Fruit fly (Drosophila melanogaster) whole organism, embryonic: Measurements from ENCODE around the gene CG43229.

Source experiments
- ATbp ChIP-seq: fragments of 200-800 bp; sonication (Bioruptor generic); optimal IDR thresholded peaks from 2 replicates; lab custom pipeline; 2017; ENCODE audit warnings: missing biosample characterization, mild to moderate bottlenecking, missing genetic modification characterization, missing genetic modification reagents
- Bgb ChIP-seq: fragments of 200-800 bp; sonication (Bioruptor generic); IDR thresholded peaks from 2 replicates; pipeline ENCODE4 v1.3.6; 2022; ENCODE audit warnings: missing biosample characterization, missing genetic modification characterization; ENCODE audit not compliant: partially characterized antibody
- CG13624 ChIP-seq: fragments of 200-800 bp; sonication (Bioruptor generic); optimal IDR thresholded peaks from 2 replicates; lab custom pipeline; 2016; ENCODE audit warnings: missing biosample characterization, missing genetic modification characterization
- CG15514 ChIP-seq: fragments of 200-800 bp; sonication (Bioruptor generic); optimal IDR thresholded peaks from 3 replicates; lab custom pipeline; 2017; ENCODE audit warnings: missing biosample characterization, missing genetic modification characterization, mild to moderate bottlenecking, moderate library complexity, missing genetic modification reagents
- CG16813 ChIP-seq: fragments of 200-800 bp; sonication (Bioruptor generic); IDR thresholded peaks from 3 replicates; pipeline ENCODE4 v1.3.6; 2022; ENCODE audit warnings: missing biosample characterization, missing genetic modification characterization; ENCODE audit not compliant: partially characterized antibody
- CG17829 ChIP-seq: fragments of 200-800 bp; optimal IDR thresholded peaks from 2 replicates; lab custom pipeline; 2019; ENCODE audit warnings: missing biosample characterization, mild to moderate bottlenecking, missing genetic modification characterization, moderate library complexity
- CG2116 ChIP-seq: fragments of 200-800 bp; sonication (Bioruptor generic); optimal IDR thresholded peaks from 3 replicates; lab custom pipeline; 2018; ENCODE audit warnings: missing biosample characterization, mild to moderate bottlenecking, missing genetic modification characterization
- CG2678 ChIP-seq: fragments of 200-800 bp; sonication (Bioruptor generic); optimal IDR thresholded peaks from 3 replicates; lab custom pipeline; 2019; ENCODE audit warnings: missing biosample characterization, mild to moderate bottlenecking, missing genetic modification characterization, moderate library complexity
- CG33213 ChIP-seq: fragments of 200-800 bp; sonication (Bioruptor generic); optimal IDR thresholded peaks from 3 replicates; lab custom pipeline; 2016; ENCODE audit warnings: missing biosample characterization, missing genetic modification characterization
- CG4617 ChIP-seq: fragments of 200-800 bp; sonication (Bioruptor generic); optimal IDR thresholded peaks from 3 replicates; lab custom pipeline; 2016; ENCODE audit warnings: missing biosample characterization, missing genetic modification characterization, borderline replicate concordance
- CG6791 ChIP-seq: fragments of 200-800 bp; sonication (Bioruptor generic); IDR thresholded peaks from 3 replicates; pipeline ENCODE4 v1.3.6; 2022; ENCODE audit warnings: missing biosample characterization, missing genetic modification characterization; ENCODE audit not compliant: partially characterized antibody
- CG7372 ChIP-seq: fragments of 200-800 bp; sonication (Bioruptor generic); IDR thresholded peaks from 2 replicates; pipeline ENCODE4 v1.3.6; 2022; ENCODE audit warnings: missing biosample characterization, missing genetic modification characterization
- CG7928 ChIP-seq: fragments of 200-800 bp; sonication (Bioruptor generic); optimal IDR thresholded peaks from 2 replicates; lab custom pipeline; 2017; ENCODE audit warnings: missing biosample characterization, mild to moderate bottlenecking, missing genetic modification characterization
- CG8478 ChIP-seq: fragments of >200 bp; optimal IDR thresholded peaks from 2 replicates; lab custom pipeline; 2018
- CG9797 ChIP-seq: fragments of 200-800 bp; sonication (Bioruptor generic); optimal IDR thresholded peaks from 3 replicates; lab custom pipeline; 2018; ENCODE audit warnings: missing biosample characterization, mild to moderate bottlenecking, missing genetic modification characterization
- Deaf1 ChIP-seq: fragments of 200-800 bp; optimal IDR thresholded peaks from 3 replicates; lab custom pipeline; 2019; ENCODE audit warnings: missing biosample characterization, mild to moderate bottlenecking, missing genetic modification characterization, moderate library complexity
- Doc3 ChIP-seq: fragments of 200-800 bp; sonication (Bioruptor generic); IDR thresholded peaks from 3 replicates; pipeline ENCODE4 v1.3.6; 2022; ENCODE audit warnings: missing biosample characterization, missing genetic modification characterization; ENCODE audit not compliant: partially characterized antibody
- Dref ChIP-seq: fragments of 200-800 bp; sonication (Bioruptor generic); IDR thresholded peaks from 2 replicates; pipeline ENCODE4 v1.3.6; 2022; ENCODE audit warnings: missing biosample characterization, missing genetic modification characterization
- E2f2 ChIP-seq: fragments of 200-800 bp; sonication (Bioruptor generic); IDR thresholded peaks from 2 replicates; pipeline ENCODE4 v1.3.6; 2022; ENCODE audit warnings: missing biosample characterization, missing genetic modification characterization
- Eip74EF ChIP-seq, 2 experiments: fragments of 200-800 bp in 1 of 2; fragments of >200 bp in 1 of 2; sonication (Bioruptor generic) in 1 of 2; optimal IDR thresholded peaks; 2 replicates each; lab custom pipeline; 2017 to 2019; ENCODE audit warnings: missing biosample characterization in 2 of 2, missing genetic modification characterization in 2 of 2, mild to moderate bottlenecking in 1 of 2, moderate library complexity in 1 of 2
- Fer1 ChIP-seq: fragments of 200-800 bp; sonication (Bioruptor generic); optimal IDR thresholded peaks from 2 replicates; lab custom pipeline; 2017; ENCODE audit warnings: missing biosample characterization, mild to moderate bottlenecking, missing genetic modification characterization
- Gug ChIP-seq: fragments of 200-800 bp; sonication (Bioruptor generic); IDR thresholded peaks from 4 replicates; pipeline ENCODE4 v1.3.6; 2022; ENCODE audit warnings: missing biosample characterization, missing genetic modification characterization
- HLH4C ChIP-seq: fragments of 200-800 bp; sonication (Bioruptor generic); IDR thresholded peaks from 3 replicates; pipeline ENCODE4 v1.3.6; 2022; ENCODE audit warnings: missing biosample characterization, missing genetic modification characterization; ENCODE audit not compliant: partially characterized antibody
- Hmr ChIP-seq: fragments of 200-800 bp; sonication (Bioruptor generic); optimal IDR thresholded peaks from 3 replicates; lab custom pipeline; 2017; ENCODE audit warnings: mild to moderate bottlenecking, missing biosample characterization, missing genetic modification reagents, missing genetic modification characterization
- Nf-YC ChIP-seq: fragments of 200-800 bp; optimal IDR thresholded peaks from 3 replicates; lab custom pipeline; 2019; ENCODE audit warnings: missing biosample characterization, mild to moderate bottlenecking, missing genetic modification characterization, moderate library complexity
- Opbp ChIP-seq: fragments of 200-800 bp; sonication (Bioruptor generic); IDR thresholded peaks from 3 replicates; pipeline ENCODE4 v1.3.6; 2022; ENCODE audit warnings: missing biosample characterization, missing genetic modification characterization; ENCODE audit not compliant: partially characterized antibody
- Sin3A ChIP-seq: fragments of >200 bp; optimal IDR thresholded peaks from 2 replicates; lab custom pipeline; 2018
- Sry-δ ChIP-seq: fragments of 200-800 bp; sonication (Bioruptor generic); optimal IDR thresholded peaks from 2 replicates; lab custom pipeline; 2016; ENCODE audit warnings: missing biosample characterization, missing genetic modification characterization
- Trl ChIP-seq, 3 experiments: fragments of >200 bp in 2 of 3; fragments of 200-800 bp in 1 of 3; sonication (Bioruptor generic) in 1 of 3; optimal IDR thresholded peaks; 2 replicates in 1 of 3; 3 replicates in 2 of 3; lab custom pipeline; 2016 to 2017; ENCODE audit warnings: missing biosample characterization in 1 of 3, missing genetic modification characterization in 1 of 3
- Usf ChIP-seq: fragments of 200-800 bp; sonication (Bioruptor generic); optimal IDR thresholded peaks from 2 replicates; lab custom pipeline; 2017; ENCODE audit warnings: missing genotype, missing biosample characterization, missing genetic modification characterization
- aop ChIP-seq: fragments of 200-800 bp; sonication (Bioruptor generic); IDR thresholded peaks from 2 replicates; pipeline ENCODE4 v1.3.6; 2022; ENCODE audit warnings: missing biosample characterization, missing genetic modification characterization
- cas ChIP-seq: fragments of 200-800 bp; sonication (Bioruptor generic); IDR thresholded peaks from 2 replicates; pipeline ENCODE4 v1.3.6; 2022; ENCODE audit warnings: missing biosample characterization, missing genetic modification characterization
- dysf ChIP-seq: fragments of 200-800 bp; sonication (Bioruptor generic); IDR thresholded peaks from 3 replicates; pipeline ENCODE4 v1.3.6; 2022; ENCODE audit warnings: missing biosample characterization, missing genetic modification characterization
- hb ChIP-seq: fragments of 200-800 bp; sonication (Bioruptor generic); IDR thresholded peaks from 3 replicates; pipeline ENCODE4 v1.3.6; 2022; ENCODE audit warnings: missing biosample characterization, missing genetic modification characterization; ENCODE audit not compliant: partially characterized antibody
- jumu ChIP-seq: fragments of 200-800 bp; sonication (Bioruptor generic); optimal IDR thresholded peaks from 3 replicates; lab custom pipeline; 2016; ENCODE audit warnings: missing biosample characterization, missing genetic modification characterization
- knrl ChIP-seq: fragments of 200-800 bp; sonication (Bioruptor generic); IDR thresholded peaks from 3 replicates; pipeline ENCODE4 v1.3.6; 2022; ENCODE audit warnings: missing biosample characterization, missing genetic modification characterization; ENCODE audit not compliant: partially characterized antibody
- lola ChIP-seq, 3 experiments: fragments of >200 bp in 2 of 3; fragments of 200-800 bp in 1 of 3; sonication (Bioruptor generic) in 1 of 3; optimal IDR thresholded peaks; 2 replicates each; lab custom pipeline; 2017 to 2019; ENCODE audit warnings: missing biosample characterization in 3 of 3, missing genetic modification characterization in 3 of 3, mild to moderate bottlenecking in 1 of 3, moderate library complexity in 1 of 3
- row ChIP-seq: fragments of 200-800 bp; sonication (Bioruptor generic); IDR thresholded peaks from 3 replicates; pipeline ENCODE4 v1.3.6; 2022; ENCODE audit warnings: missing biosample characterization, missing genetic modification characterization
- salm ChIP-seq: fragments of 200-800 bp; sonication (Bioruptor generic); optimal IDR thresholded peaks from 2 replicates; lab custom pipeline; 2018; ENCODE audit warnings: missing biosample characterization, mild to moderate bottlenecking, missing genetic modification characterization
- sens ChIP-seq: fragments of 200-800 bp; sonication (Bioruptor generic); peaks from one replicate; lab custom pipeline; 2016; ENCODE audit warnings: missing biosample characterization, missing genetic modification characterization
- sqz ChIP-seq: fragments of 200-800 bp; sonication (Bioruptor generic); optimal IDR thresholded peaks from 3 replicates; lab custom pipeline; 2018; ENCODE audit warnings: missing biosample characterization, mild to moderate bottlenecking, missing genetic modification characterization
- stwl ChIP-seq: fragments of 200-800 bp; sonication (Bioruptor generic); optimal IDR thresholded peaks from 3 replicates; lab custom pipeline; 2018; ENCODE audit warnings: missing biosample characterization, mild to moderate bottlenecking, missing genetic modification characterization, moderate library complexity
- trh ChIP-seq: fragments of 200-800 bp; sonication (Bioruptor generic); optimal IDR thresholded peaks from 2 replicates; lab custom pipeline; 2016; ENCODE audit warnings: missing biosample characterization, missing genetic modification characterization
- twi ChIP-seq: fragments of 200-800 bp; optimal IDR thresholded peaks from 2 replicates; lab custom pipeline; 2019; ENCODE audit warnings: missing biosample characterization, mild to moderate bottlenecking, missing genetic modification characterization, moderate library complexity
- vnd ChIP-seq: fragments of 200-800 bp; sonication (Bioruptor generic); IDR thresholded peaks from 3 replicates; pipeline ENCODE4 v1.3.6; 2022; ENCODE audit warnings: missing biosample characterization, missing genetic modification characterization; ENCODE audit not compliant: partially characterized antibody
- zen ChIP-seq: fragments of 200-800 bp; sonication (Bioruptor generic); optimal IDR thresholded peaks from 3 replicates; lab custom pipeline; 2018; ENCODE audit warnings: missing biosample characterization, mild to moderate bottlenecking, missing genetic modification characterization, moderate library complexity

Gene CG43229

DNA sequence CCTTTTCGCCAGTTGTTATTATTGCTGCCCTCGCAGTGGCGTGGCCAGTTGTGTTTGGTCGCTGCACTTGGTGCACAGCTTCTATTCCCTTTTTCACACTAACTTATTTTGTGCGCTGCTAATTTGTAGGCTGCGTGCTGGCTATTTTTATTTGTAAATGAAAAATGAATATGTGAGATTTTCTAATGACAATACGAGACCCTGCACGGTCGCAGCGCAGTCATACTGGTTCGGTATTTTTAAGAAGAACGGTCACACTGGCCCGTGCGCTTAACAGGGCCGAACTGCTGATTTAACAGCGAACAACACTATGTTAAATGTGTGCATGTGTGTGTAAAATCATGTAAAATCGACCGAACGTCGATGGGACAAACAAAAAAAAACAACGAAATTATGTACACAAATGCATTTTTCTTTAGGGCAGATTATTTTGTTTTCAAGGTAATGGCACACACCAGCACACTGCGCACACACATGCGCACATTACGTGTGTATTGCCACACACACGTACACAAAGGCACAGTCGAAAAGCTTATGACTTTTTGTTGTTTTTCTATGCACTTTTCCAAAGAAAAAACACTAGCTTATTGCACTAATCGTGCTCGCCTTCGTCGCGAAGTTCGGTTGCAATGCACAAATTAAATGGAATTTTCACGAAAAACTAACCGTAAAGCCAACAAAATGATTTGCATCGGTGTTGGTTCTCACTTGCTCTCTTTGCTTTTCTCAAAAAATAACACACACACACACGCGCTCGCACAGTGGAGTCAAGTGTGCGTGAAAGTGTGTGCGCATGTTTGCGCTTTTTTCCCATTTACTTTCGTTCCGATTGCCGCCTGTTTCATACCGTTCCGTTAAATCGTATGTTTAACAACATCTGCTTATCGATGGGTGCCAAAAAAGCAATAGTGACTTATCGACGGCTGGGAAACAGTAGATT lies 1.2 kb upstream of the CG43229 start, which contains the start of gene ari-1 (continued):
- TF ChIP-seq CG15514 (GFP tag; lab: Kevin White, UChicago): peak; percentile 57
- peak; percentile 16 for TF ChIP-seq Deaf1 (tag; lab: Kevin White, UChicago)
- peak; percentile 61 for TF ChIP-seq CG13624 (GFP tag; lab: Kevin White, UChicago)
- TF ChIP-seq Hmr (GFP tag; lab: Kevin White, UChicago): peak; percentile 9
- peak; percentile 31; the same call in 1 of the 3 replicates for TF ChIP-seq Doc3 (GFP tag; lab: Robert Waterston, UW)
- peak; percentile 41; the same call in 2 of the 3 replicates for TF ChIP-seq knrl
- peak; percentile 68 for TF ChIP-seq CG7928 (GFP tag; lab: Kevin White, UChicago)
- TF ChIP-seq Dref (GFP tag; lab: Robert Waterston, UW): peak; percentile 60
- no peak for TF ChIP-seq aop (GFP tag; lab: Robert Waterston, UW)
- no peak for TF ChIP-seq trh (GFP tag; lab: Kevin White, UChicago)
- no peak for TF ChIP-seq Eip74EF (GFP tag; optimal IDR thresholded peaks at IDR 0.05; lab: Kevin White, UChicago)
- TF ChIP-seq CG8478: peak; percentile 96
- peak; percentile 44 for TF ChIP-seq stwl
- peak; percentile 46; the same call in 1 of the 3 replicates for TF ChIP-seq Opbp
- TF ChIP-seq zen: peak; percentile 33
- TF ChIP-seq salm: no peak
- TF ChIP-seq Gug (GFP tag; lab: Robert Waterston, UW): peak; percentile 5; the same call in 1 of the 4 replicates
- TF ChIP-seq hb (GFP tag; lab: Robert Waterston, UW): 0 out of 3 replicates have a peak, but pooled peaks have one; percentile 55
- no peak for TF ChIP-seq CG7372 (GFP tag; lab: Robert Waterston, UW)
- no peak for TF ChIP-seq cas
- peak; percentile 36 for TF ChIP-seq CG2116 (GFP tag; lab: Kevin White, UChicago)
- no peak for TF ChIP-seq Usf (GFP tag; lab: Kevin White, UChicago)
- TF ChIP-seq CG9797 (GFP tag; lab: Kevin White, UChicago): peak; percentile 79
- peak; percentile 66 for TF ChIP-seq sens (GFP tag; lab: Kevin White, UChicago)
- TF ChIP-seq CG33213: peak; percentile 41
- TF ChIP-seq ATbp (GFP tag; lab: Kevin White, UChicago): peak; percentile 35
- TF ChIP-seq CG4617 (GFP tag; lab: Kevin White, UChicago): peak; percentile 50
- TF ChIP-seq Trl (optimal IDR thresholded peaks at IDR 0.05; lab: Kevin White, UChicago): peak; percentile 41 to 69
- TF ChIP-seq Trl (GFP tag; optimal IDR thresholded peaks at IDR 0.05; lab: Kevin White, UChicago): no peak
- no peak for TF ChIP-seq twi
- TF ChIP-seq sqz: peak; percentile 9
- TF ChIP-seq vnd (GFP tag; lab: Robert Waterston, UW): no peak
- no peak for TF ChIP-seq jumu
- peak; percentile 18; the same call in 1 of the 2 replicates for TF ChIP-seq E2f2 (GFP tag; lab: Robert Waterston, UW)
- TF ChIP-seq lola (GFP tag; optimal IDR thresholded peaks at IDR 0.05; lab: Kevin White, UChicago): peak in 1 of 3 experiments; percentile 45
- TF ChIP-seq Sin3A (lab: Kevin White, UChicago): peak; percentile 57
- TF ChIP-seq HLH4C (GFP tag; lab: Robert Waterston, UW): peak; percentile 47; the same call in 2 of the 3 replicates
- peak; percentile 56 for TF ChIP-seq row
- no peak for TF ChIP-seq CG2678
- TF ChIP-seq Nf-YC: peak; percentile 12
- peak; percentile 5 for TF ChIP-seq CG17829 (tag; lab: Kevin White, UChicago)
- TF ChIP-seq dysf: no peak
- peak; percentile 1 for TF ChIP-seq Fer1 (GFP tag; lab: Kevin White, UChicago)
- TF ChIP-seq CG16813 (GFP tag; lab: Robert Waterston, UW): peak; percentile 46
- peak; percentile 10 for TF ChIP-seq Sry-δ (GFP tag; lab: Kevin White, UChicago)
- TF ChIP-seq Bgb (GFP tag; lab: Robert Waterston, UW): peak; percentile 60; the same call in 1 of the 2 replicates
- peak; percentile 57; the same call in 2 of the 3 replicates for TF ChIP-seq CG6791
